Worm (Caenorhabditis elegans): ENCODE results near the gene T07C4.12.
A peak's percentile ranks its signal among the peaks of the same experiment; 100 is the strongest.

Gene T07C4.12

ce11 chrIII:10289790-10290189 lies 42.7 kb downstream of the T07C4.12 start:
- TF ChIP-seq zim-3 (tag; optimal IDR thresholded peaks at IDR 0.05) (no peak), fkh-3 (tag; optimal IDR thresholded peaks at IDR 0.05) (no peak), xnd-1 (tag; optimal IDR thresholded peaks at IDR 0.05) (no peak), snpc-1.3 (tag; optimal IDR thresholded peaks at IDR 0.05; ENCODE audit: insufficient read depth) (no peak), rcor-1 (GFP tag; IDR thresholded peaks at IDR 0.05) (no peak)

- no peak for TF ChIP-seq hrde-1 (tag; optimal IDR thresholded peaks at IDR 0.05; ENCODE audit: borderline replicate concordance)
- no peak for TF ChIP-seq aptf-2 (GFP tag; conservative IDR thresholded peaks at IDR 0.05)
- no peak for TF ChIP-seq hlh-12 (tag; optimal IDR thresholded peaks at IDR 0.05)
- TF ChIP-seq lsl-1 (GFP tag; optimal IDR thresholded peaks at IDR 0.05), result no peak
- no peak for TF ChIP-seq ztf-26 (tag; optimal IDR thresholded peaks at IDR 0.05)
- no peak for TF ChIP-seq mel-28 (tag; optimal IDR thresholded peaks at IDR 0.05; ENCODE audit: borderline replicate concordance)
- no peak for TF ChIP-seq madf-8 (GFP tag; conservative IDR thresholded peaks at IDR 0.05)
- no peak for TF ChIP-seq chd-7 (tag; optimal IDR thresholded peaks at IDR 0.05)
- TF ChIP-seq nfyb-1 (GFP tag; IDR thresholded peaks at IDR 0.05), result no peak
- TF ChIP-seq F39B2.1 (GFP tag; IDR thresholded peaks at IDR 0.05), result no peak
- TF ChIP-seq somi-1 (GFP tag; optimal IDR thresholded peaks at IDR 0.05), result no peak
- TF ChIP-seq K12H6.12 (tag; optimal IDR thresholded peaks at IDR 0.05), result no peak
- no peak for TF ChIP-seq akir-1 (GFP tag; optimal IDR thresholded peaks at IDR 0.05)
- no peak for TF ChIP-seq gei-17 (GFP tag; optimal IDR thresholded peaks at IDR 0.05)
- TF ChIP-seq ztf-6 (GFP tag; IDR thresholded peaks at IDR 0.05), result no peak
- TF ChIP-seq dpff-1 (tag; optimal IDR thresholded peaks at IDR 0.05), result no peak
- TF ChIP-seq snpc-1.1 (tag; optimal IDR thresholded peaks at IDR 0.05; ENCODE audit: insufficient read depth), result no peak
- no peak for TF ChIP-seq ZK185.1 (tag; optimal IDR thresholded peaks at IDR 0.05; ENCODE audit: poor library complexity, severe bottlenecking)
- no peak for TF ChIP-seq ccch-3 (GFP tag; optimal IDR thresholded peaks at IDR 0.05)
- TF ChIP-seq xnd-1 (tag; optimal IDR thresholded peaks at IDR 0.05), result no peak
Observed at ce11 chrIII:10285623-10286022, 46.8 kb downstream of the T07C4.12 start, which contains the start of gene K10G9.2. K10G9.2 (plus strand) TSS chrIII:10285923.

- TF ChIP-seq let-526 (GFP tag; IDR thresholded peaks at IDR 0.05) (no peak), lin-40 (tag; optimal IDR thresholded peaks at IDR 0.05) (peak; percentile 48), mcd-1 (GFP tag; IDR thresholded peaks at IDR 0.05) (peak; percentile 52), ceh-27 (GFP tag; optimal IDR thresholded peaks at IDR 0.05) (peak; percentile 50), ztf-22 (GFP tag; optimal IDR thresholded peaks at IDR 0.05) (peak; percentile 58), nfyb-1 (GFP tag; IDR thresholded peaks at IDR 0.05) (peak; percentile 34; the same call in 1 of the 2 replicates), egrh-3 (GFP tag; IDR thresholded peaks at IDR 0.05) (peak; percentile 58; the same call in 1 of the 2 replicates), efl-1 (GFP tag; optimal IDR thresholded peaks at IDR 0.05) (no peak), mes-4 (tag; optimal IDR thresholded peaks at IDR 0.05) (no peak), cebp-1 (GFP tag; IDR thresholded peaks at IDR 0.05) (no peak), cebp-1 (tag; optimal IDR thresholded peaks at IDR 0.05) (peak; percentile 64), zfh-2 (GFP tag; conservative IDR thresholded peaks at IDR 0.05) (peak; percentile 99), hrde-1 (tag; optimal IDR thresholded peaks at IDR 0.05; ENCODE audit: borderline replicate concordance) (no peak), K12H6.12 (tag; optimal IDR thresholded peaks at IDR 0.05) (peak; percentile 85), madf-8 (GFP tag; conservative IDR thresholded peaks at IDR 0.05) (no peak), snpc-4 (GFP tag; optimal IDR thresholded peaks at IDR 0.05) (no peak), snpc-4 (tag; optimal IDR thresholded peaks at IDR 0.05) (peak in 1 of 4 experiments; percentile 16), Y79H2A.3 (GFP tag; conservative IDR thresholded peaks at IDR 0.05) (no peak), cebp-2 (GFP tag; IDR thresholded peaks at IDR 0.05) (peak; percentile 64; the same call in 1 of the 2 replicates), attf-5 (GFP tag; optimal IDR thresholded peaks at IDR 0.05) (peak; percentile 72), hmg-1.2 (GFP tag; IDR thresholded peaks at IDR 0.05) (peak; percentile 49), lin-35 (GFP tag; optimal IDR thresholded peaks at IDR 0.05) (peak in 1 of 3 experiments; percentile 18), dpl-1 (GFP tag; optimal IDR thresholded peaks at IDR 0.05) (no peak)
Observed at ce11 chrIII:10284214-10284613, 48.2 kb downstream of the T07C4.12 start.
